Worm (Caenorhabditis elegans): ENCODE data around the gene ZK1058.9.

ZK1058.9 gene

DNA sequence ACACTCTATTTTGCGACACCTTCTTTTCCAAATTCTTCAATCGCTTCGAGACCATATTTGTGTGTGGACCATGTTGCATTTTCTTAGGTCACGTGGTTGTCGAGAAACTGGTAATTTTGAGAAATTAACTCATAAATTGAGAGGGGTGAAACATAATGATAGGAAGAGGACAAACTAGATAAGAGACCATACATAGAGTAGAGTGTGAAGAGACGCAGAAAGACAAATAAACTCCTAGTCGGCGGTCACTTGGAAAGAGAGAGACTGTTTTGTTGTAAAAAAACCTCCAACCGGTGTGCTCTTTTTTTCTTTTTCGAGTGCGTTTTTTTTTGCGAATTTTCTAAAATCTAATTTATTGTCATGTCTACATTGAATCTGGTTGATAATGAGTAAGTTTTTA lies 34.0 kb upstream of the ZK1058.9 start, which contains the start of gene R10E9.3:
R10E9.3 (plus strand) TSS at position 235 of the 400 bp plus-strand sequence.
- TF ChIP-seq nhr-80 (tag; optimal IDR thresholded peaks at IDR 0.05) (peak; percentile 58), ztf-3 (GFP tag; optimal IDR thresholded peaks at IDR 0.05) (no peak), hmg-1.2 (GFP tag; IDR thresholded peaks at IDR 0.05) (peak; percentile 33; the same call in 1 of the 2 replicates), lin-35 (GFP tag; optimal IDR thresholded peaks at IDR 0.05) (no peak)

DNA sequence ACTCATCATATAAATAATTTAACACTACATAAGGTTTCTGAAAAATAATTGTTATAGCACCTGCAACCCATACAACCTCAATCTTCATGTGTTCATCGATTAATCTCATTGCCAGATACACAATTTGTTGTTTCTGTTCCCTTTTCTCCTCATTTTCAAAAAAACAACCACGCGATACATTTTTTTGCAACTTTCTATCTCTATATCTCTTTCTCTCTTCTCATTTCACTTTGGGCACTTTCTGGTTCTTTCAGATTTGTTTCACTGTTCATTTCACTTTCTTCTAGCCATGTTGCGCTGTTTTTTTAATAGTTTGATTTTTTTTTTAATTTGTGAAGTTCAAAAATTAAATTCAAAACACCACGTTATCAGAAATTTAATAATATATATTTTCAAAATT lies 33.2 kb upstream of the ZK1058.9 start:
- no peak for TF ChIP-seq sptf-2 (GFP tag; optimal IDR thresholded peaks at IDR 0.05)
- TF ChIP-seq atf-7 (tag; optimal IDR thresholded peaks at IDR 0.05) = no peak
- no peak for TF ChIP-seq zim-3 (tag; optimal IDR thresholded peaks at IDR 0.05)
- TF ChIP-seq attf-6 (GFP tag; IDR thresholded peaks at IDR 0.05) = no peak
- no peak for TF ChIP-seq hlh-26 (GFP tag; conservative IDR thresholded peaks at IDR 0.05)
- no peak for TF ChIP-seq T26A5.8 (tag; optimal IDR thresholded peaks at IDR 0.05)
- no peak for TF ChIP-seq sdz-38 (tag; optimal IDR thresholded peaks at IDR 0.05)
- no peak for TF ChIP-seq mxl-1 (tag; optimal IDR thresholded peaks at IDR 0.05)
- no peak for TF ChIP-seq attf-3 (GFP tag; conservative IDR thresholded peaks at IDR 0.05)
- no peak for TF ChIP-seq lsy-27 (tag; optimal IDR thresholded peaks at IDR 0.05; ENCODE audit: borderline replicate concordance, insufficient read depth)
- TF ChIP-seq F23B12.7 (tag; optimal IDR thresholded peaks at IDR 0.05; ENCODE audit: insufficient read depth) = no peak
- no peak for TF ChIP-seq aptf-2 (GFP tag; conservative IDR thresholded peaks at IDR 0.05)
- TF ChIP-seq F39B2.1 (GFP tag; IDR thresholded peaks at IDR 0.05) = no peak
- TF ChIP-seq F37B4.10 (GFP tag; IDR thresholded peaks at IDR 0.05) = no peak
- no peak for TF ChIP-seq bed-1 (GFP tag; IDR thresholded peaks at IDR 0.05)
- TF ChIP-seq ceh-79 (tag; optimal IDR thresholded peaks at IDR 0.05) = no peak
- TF ChIP-seq ztf-3 (GFP tag; optimal IDR thresholded peaks at IDR 0.05) = no peak
- no peak for TF ChIP-seq him-1 (tag; optimal IDR thresholded peaks at IDR 0.05)

DNA sequence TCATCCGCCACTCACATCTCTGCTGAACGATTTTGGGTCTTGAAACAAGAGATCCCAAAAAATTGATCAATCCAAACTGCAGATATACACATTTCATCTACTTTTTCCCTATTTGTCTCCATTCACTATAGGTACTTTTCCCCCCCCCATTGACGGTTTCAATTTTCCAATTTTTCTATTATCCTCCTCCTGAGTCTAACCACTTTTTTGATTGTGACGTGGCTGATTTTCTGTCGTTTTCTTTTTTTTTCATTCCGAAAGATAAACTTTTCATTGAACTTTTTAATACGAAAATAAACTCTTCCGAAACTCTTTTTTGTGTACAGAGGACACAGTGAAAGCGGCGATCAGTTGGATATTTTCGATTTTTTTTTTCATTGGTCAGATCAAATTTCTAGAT lies 31.8 kb upstream of the ZK1058.9 start:
- TF ChIP-seq attf-5 (GFP tag; optimal IDR thresholded peaks at IDR 0.05) (no peak), madf-10 (tag; optimal IDR thresholded peaks at IDR 0.05) (no peak), rcor-1 (GFP tag; IDR thresholded peaks at IDR 0.05) (no peak), dpl-1 (GFP tag; optimal IDR thresholded peaks at IDR 0.05) (no peak), hsf-1 (GFP tag; IDR thresholded peaks at IDR 0.05) (no peak), aptf-2 (GFP tag; conservative IDR thresholded peaks at IDR 0.05) (no peak), unc-130 (GFP tag; optimal IDR thresholded peaks at IDR 0.05) (no peak), aptf-3 (GFP tag; IDR thresholded peaks at IDR 0.05) (no peak), hmg-20 (GFP tag; IDR thresholded peaks at IDR 0.05) (no peak)

DNA sequence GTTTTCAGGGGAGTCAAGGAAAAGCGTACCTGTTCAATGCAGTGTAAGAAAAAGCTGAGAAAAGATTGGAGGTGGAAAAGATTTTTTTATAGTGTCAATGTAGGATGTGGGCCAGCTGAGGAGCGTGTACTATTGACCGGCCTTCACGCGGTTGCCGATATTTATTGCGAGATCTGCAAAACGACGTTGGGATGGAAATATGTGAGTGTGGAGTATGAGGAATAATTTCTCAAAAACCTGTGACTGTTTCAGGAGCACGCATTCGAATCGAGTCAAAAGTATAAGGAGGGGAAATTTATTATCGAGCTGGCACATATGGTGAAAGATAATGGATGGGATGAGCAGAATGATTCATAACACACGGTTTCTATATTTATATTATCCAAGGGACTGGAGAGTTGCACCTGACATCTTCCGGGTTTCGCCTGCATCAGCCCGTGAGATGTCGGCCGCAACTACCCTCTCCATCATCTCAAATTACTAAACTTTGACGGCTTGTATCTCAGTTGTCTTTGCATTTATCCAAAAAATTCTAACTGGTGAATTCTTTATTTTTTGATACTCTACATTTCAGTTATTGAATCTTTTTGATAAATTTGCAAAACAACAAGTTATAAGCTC lies 31.2 kb upstream of the ZK1058.9 start:
- TF ChIP-seq ama-1 (optimal IDR thresholded peaks at IDR 0.05) = peak; percentile 32
- TF ChIP-seq ama-1 (GFP tag; optimal IDR thresholded peaks at IDR 0.05) = no peak
- TF ChIP-seq snpc-1.1 (tag; optimal IDR thresholded peaks at IDR 0.05; ENCODE audit: insufficient read depth) = peak; percentile 20
- TF ChIP-seq somi-1 (GFP tag; optimal IDR thresholded peaks at IDR 0.05) = no peak
- peak; percentile 44 for TF ChIP-seq chd-7 (tag; optimal IDR thresholded peaks at IDR 0.05)
- TF ChIP-seq nfyb-1 (GFP tag; IDR thresholded peaks at IDR 0.05) = 0 out of 2 replicates have a peak, but pooled peaks have one; percentile 27
- TF ChIP-seq snpc-4 (GFP tag; optimal IDR thresholded peaks at IDR 0.05) = peak; percentile 51
- peak; percentile 35 to 78 (median 53) for TF ChIP-seq snpc-4 (tag; optimal IDR thresholded peaks at IDR 0.05)
- 0 out of 2 replicates have a peak, but pooled peaks have one; percentile 21 for TF ChIP-seq attf-6 (GFP tag; IDR thresholded peaks at IDR 0.05)
- TF ChIP-seq Y67H2A.10 (GFP tag; conservative IDR thresholded peaks at IDR 0.05) = no peak
- no peak for TF ChIP-seq sea-2 (GFP tag; IDR thresholded peaks at IDR 0.05)
